Worm (Caenorhabditis elegans) whole organism, midembryonic: ENCODE measurements around the gene F35F10.7.

Source experiments
- T22C8.4 ChIP-seq: fragments of 200-800 bp; sonication (Bioruptor generic); IDR thresholded peaks from 2 replicates; pipeline ENCODE4 v1.3.6; 2022; ENCODE audit warnings: missing genetic modification characterization, missing compliant biosample characterization
- cog-1 ChIP-seq: sonication (generic microtip); optimal IDR thresholded peaks from 2 replicates; lab custom pipeline; 2016; ENCODE audit warnings: missing genetic modification characterization, missing compliant biosample characterization
- flt-1 ChIP-seq: fragments of 200-800 bp; sonication (Bioruptor generic); IDR thresholded peaks from 2 replicates; pipeline ENCODE4 v1.3.6; 2022; ENCODE audit warnings: missing genetic modification characterization, missing compliant biosample characterization
- klf-2 ChIP-seq: fragments of 200-800 bp; sonication (Bioruptor generic); conservative IDR thresholded peaks from 2 replicates; pipeline ENCODE4 v1.3.6; 2022; ENCODE audit warnings: missing genetic modification reagents, missing genetic modification characterization, missing compliant biosample characterization
- med-1 ChIP-seq: sonication (generic microtip); optimal IDR thresholded peaks from 2 replicates; lab custom pipeline; 2017; ENCODE audit warnings: missing genetic modification characterization, mild to moderate bottlenecking, missing compliant biosample characterization, antibody characterized with exemption, missing genetic modification reagents; ENCODE audit not compliant: insufficient read depth
- ref-1 ChIP-seq: fragments of 200-800 bp; sonication (Bioruptor generic); conservative IDR thresholded peaks from 2 replicates; pipeline ENCODE4 v1.3.6; 2022; ENCODE audit warnings: missing genetic modification reagents, missing genetic modification characterization, missing compliant biosample characterization
- tab-1 ChIP-seq: fragments of 200-800 bp; sonication (Bioruptor generic); IDR thresholded peaks from 2 replicates; pipeline ENCODE4 v1.3.6; 2022; ENCODE audit warnings: missing genetic modification characterization, missing compliant biosample characterization
- ztf-23 ChIP-seq: fragments of 200-800 bp; sonication (Bioruptor generic); IDR thresholded peaks from 2 replicates; pipeline ENCODE4 v1.3.6; 2022; ENCODE audit warnings: missing genetic modification reagents, missing genetic modification characterization, missing compliant biosample characterization
- ztf-29 ChIP-seq: fragments of 200-800 bp; sonication (Bioruptor generic); IDR thresholded peaks from 2 replicates; pipeline ENCODE4 v1.3.6; 2022; ENCODE audit warnings: missing genetic modification reagents, missing genetic modification characterization, missing compliant biosample characterization

F35F10.7 gene

ce11 chrV:3315308-3315707, 28.1 kb upstream of the F35F10.7 start, which contains the start of gene arrd-19:
Gene arrd-19, minus strand, starts transcription at chrV:3315516.
- TF ChIP-seq ref-1 (GFP tag; lab: Robert Waterston, UW) (no peak), tab-1 (GFP tag; lab: Robert Waterston, UW) (no peak), klf-2 (GFP tag; lab: Robert Waterston, UW) (no peak), cog-1 (tag; lab: Kevin White, UChicago) (no peak), T22C8.4 (no peak), med-1 (no peak), flt-1 (GFP tag; lab: Robert Waterston, UW) (no peak), ztf-23 (no peak), ztf-29 (GFP tag; lab: Robert Waterston, UW) (no peak)

- TF ChIP-seq med-1 (no peak), ztf-23 (no peak), ztf-29 (GFP tag; lab: Robert Waterston, UW) (no peak), tab-1 (GFP tag; lab: Robert Waterston, UW) (no peak), ref-1 (GFP tag; lab: Robert Waterston, UW) (no peak), klf-2 (GFP tag; lab: Robert Waterston, UW) (no peak), T22C8.4 (no peak), cog-1 (tag; lab: Kevin White, UChicago) (no peak)
Observed at ce11 chrV:3312067-3312666, 24.9 kb upstream of the F35F10.7 start, which contains the start of gene arrd-18. Gene arrd-18, minus strand, starts transcription at chrV:3312117.

- TF ChIP-seq klf-2 (GFP tag; lab: Robert Waterston, UW) (no peak), med-1 (no peak), flt-1 (GFP tag; lab: Robert Waterston, UW) (no peak), tab-1 (GFP tag; lab: Robert Waterston, UW) (no peak), ztf-23 (no peak), cog-1 (tag; lab: Kevin White, UChicago) (no peak), ref-1 (GFP tag; lab: Robert Waterston, UW) (no peak), ztf-29 (GFP tag; lab: Robert Waterston, UW) (no peak), T22C8.4 (no peak)
Observed at ce11 chrV:3308169-3308568, 20.9 kb upstream of the F35F10.7 start, which contains the start of gene srbc-3. Gene srbc-3, plus strand, starts transcription at chrV:3308469.

- no peak for TF ChIP-seq tab-1 (GFP tag; lab: Robert Waterston, UW)
- no peak for TF ChIP-seq ztf-23
- no peak for TF ChIP-seq ztf-29 (GFP tag; lab: Robert Waterston, UW)
- TF ChIP-seq flt-1 (GFP tag; lab: Robert Waterston, UW): no peak
- TF ChIP-seq ref-1 (GFP tag; lab: Robert Waterston, UW): no peak
- TF ChIP-seq T22C8.4: no peak
- no peak for TF ChIP-seq klf-2 (GFP tag; lab: Robert Waterston, UW)
- TF ChIP-seq cog-1 (tag; lab: Kevin White, UChicago): no peak
- TF ChIP-seq med-1: no peak
Observed at ce11 chrV:3301898-3302297, 14.7 kb upstream of the F35F10.7 start, which contains the start of gene srbc-1. Gene srbc-1, minus strand, starts transcription at chrV:3301998.

- TF ChIP-seq tab-1 (GFP tag; lab: Robert Waterston, UW) (no peak), med-1 (no peak), ref-1 (GFP tag; lab: Robert Waterston, UW) (no peak), T22C8.4 (no peak), cog-1 (tag; lab: Kevin White, UChicago) (no peak)
Observed at ce11 chrV:3299437-3299836, 12.2 kb upstream of the F35F10.7 start.

- TF ChIP-seq klf-2 (GFP tag; lab: Robert Waterston, UW): no peak
- no peak for TF ChIP-seq tab-1 (GFP tag; lab: Robert Waterston, UW)
- no peak for TF ChIP-seq flt-1 (GFP tag; lab: Robert Waterston, UW)
- TF ChIP-seq cog-1 (tag; lab: Kevin White, UChicago): no peak
- TF ChIP-seq med-1: no peak
- no peak for TF ChIP-seq ref-1 (GFP tag; lab: Robert Waterston, UW)
- no peak for TF ChIP-seq ztf-23
- no peak for TF ChIP-seq ztf-29 (GFP tag; lab: Robert Waterston, UW)
- TF ChIP-seq T22C8.4: no peak
Observed at ce11 chrV:3297764-3298163, 10.5 kb upstream of the F35F10.7 start, which contains the start of gene srx-122. Gene srx-122, minus strand, starts transcription at chrV:3297864.

- no peak for TF ChIP-seq flt-1 (GFP tag; lab: Robert Waterston, UW)
- TF ChIP-seq ref-1 (GFP tag; lab: Robert Waterston, UW): no peak
- no peak for TF ChIP-seq med-1
- TF ChIP-seq cog-1 (tag; lab: Kevin White, UChicago): no peak
- TF ChIP-seq ztf-29 (GFP tag; lab: Robert Waterston, UW): no peak
- no peak for TF ChIP-seq tab-1 (GFP tag; lab: Robert Waterston, UW)
- no peak for TF ChIP-seq ztf-23
- TF ChIP-seq T22C8.4: no peak
- no peak for TF ChIP-seq klf-2 (GFP tag; lab: Robert Waterston, UW)
Observed at ce11 chrV:3295368-3295767, 8.1 kb upstream of the F35F10.7 start.

ce11 chrV:3289267-3289666, 2.0 kb upstream of the F35F10.7 start, which contains the start of gene F35F10.6:
Gene F35F10.6, minus strand, starts transcription at chrV:3289367.
- TF ChIP-seq flt-1 (GFP tag; lab: Robert Waterston, UW) (no peak), ztf-23 (no peak), med-1 (no peak), ztf-29 (GFP tag; lab: Robert Waterston, UW) (no peak), cog-1 (tag; lab: Kevin White, UChicago) (no peak), klf-2 (GFP tag; lab: Robert Waterston, UW) (no peak), tab-1 (GFP tag; lab: Robert Waterston, UW) (no peak), ref-1 (GFP tag; lab: Robert Waterston, UW) (no peak), T22C8.4 (no peak)

- TF ChIP-seq T22C8.4 (no peak), med-1 (no peak), cog-1 (tag; lab: Kevin White, UChicago) (no peak), ztf-23 (no peak), flt-1 (GFP tag; lab: Robert Waterston, UW) (no peak), tab-1 (GFP tag; lab: Robert Waterston, UW) (no peak), ref-1 (GFP tag; lab: Robert Waterston, UW) (no peak)
Observed at ce11 chrV:3288134-3288533, 904 bp upstream of the F35F10.7 start.

- TF ChIP-seq med-1: no peak
- TF ChIP-seq ztf-23: 0 out of 2 replicates have a peak, but pooled peaks have one; percentile 25
Observed at ce11 chrV:3284629-3285028, 2.6 kb downstream of the F35F10.7 start, which contains the start of gene F35F10.5. Gene F35F10.5, plus strand, starts transcription at chrV:3284929.
